Worm (Caenorhabditis elegans) whole organism, midembryonic: ENCODE measurements around the gene T07D3.4.

Experiments
- T22C8.4 ChIP-seq: fragments of 200-800 bp; sonication (Bioruptor generic); IDR thresholded peaks from 2 replicates; pipeline ENCODE4 v1.3.6; 2022; ENCODE audit warnings: missing genetic modification characterization, missing compliant biosample characterization
- ztf-23 ChIP-seq: fragments of 200-800 bp; sonication (Bioruptor generic); IDR thresholded peaks from 2 replicates; pipeline ENCODE4 v1.3.6; 2022; ENCODE audit warnings: missing genetic modification reagents, missing genetic modification characterization, missing compliant biosample characterization

- no peak for TF ChIP-seq ztf-23 (GFP tag; lab: Robert Waterston, UW)
- no peak for TF ChIP-seq T22C8.4
These were observed 12.4 kb upstream of the T07D3.4 start for ce11 chrII:875739-876138.
